Fruit fly (Drosophila melanogaster) whole organism, adult: ENCODE results near the gene CG15209.

Experiments used
- CG11617 ChIP-seq: fragments of 200-800 bp; sonication (Bioruptor generic); optimal IDR thresholded peaks from 2 replicates; lab custom pipeline; 2017; ENCODE audit warnings: mild to moderate bottlenecking, missing biosample characterization, missing genetic modification reagents, missing genetic modification characterization
- CG12768 ChIP-seq: fragments of 200-800 bp; sonication (Bioruptor generic); optimal IDR thresholded peaks from 2 replicates; lab custom pipeline; 2017; ENCODE audit warnings: missing biosample characterization, missing genetic modification characterization, mild to moderate bottlenecking, moderate library complexity, missing genetic modification reagents
- CG14711 ChIP-seq: fragments of 200-800 bp; sonication (Bioruptor generic); optimal IDR thresholded peaks from 2 replicates; lab custom pipeline; 2018; ENCODE audit warnings: missing biosample characterization, mild to moderate bottlenecking, missing genetic modification characterization, moderate library complexity
- CG1620 ChIP-seq: fragments of 200-800 bp; sonication (Bioruptor generic); optimal IDR thresholded peaks from 2 replicates; lab custom pipeline; 2016; ENCODE audit warnings: missing biosample characterization, missing genetic modification characterization
- CG33017 ChIP-seq: fragments of 200-800 bp; sonication (Bioruptor generic); optimal IDR thresholded peaks from 2 replicates; lab custom pipeline; 2018; ENCODE audit warnings: missing biosample characterization, mild to moderate bottlenecking, missing genetic modification characterization, moderate library complexity
- CG5204 ChIP-seq: fragments of 200-800 bp; sonication (Bioruptor generic); optimal IDR thresholded peaks from 2 replicates; lab custom pipeline; 2016; ENCODE audit warnings: missing biosample characterization, missing genetic modification characterization
- CG7045 ChIP-seq: fragments of 200-800 bp; sonication (Bioruptor generic); optimal IDR thresholded peaks from 2 replicates; lab custom pipeline; 2017; ENCODE audit warnings: missing biosample characterization, mild to moderate bottlenecking, missing genetic modification characterization
- CG7101 ChIP-seq: fragments of 200-800 bp; sonication (Bioruptor generic); optimal IDR thresholded peaks from 2 replicates; lab custom pipeline; 2018; ENCODE audit warnings: missing biosample characterization, mild to moderate bottlenecking, missing genetic modification characterization, moderate library complexity
- Clk ChIP-seq: fragments of 200-800 bp; sonication (Bioruptor generic); optimal IDR thresholded peaks from 2 replicates; lab custom pipeline; 2017; ENCODE audit warnings: missing biosample characterization, missing genetic modification characterization
- Crg-1 ChIP-seq: fragments of 200-800 bp; sonication (Bioruptor generic); optimal IDR thresholded peaks from 2 replicates; lab custom pipeline; 2016; ENCODE audit warnings: missing biosample characterization, missing genetic modification characterization
- Hr96 ChIP-seq: fragments of 200-800 bp; sonication (Bioruptor generic); optimal IDR thresholded peaks from 2 replicates; lab custom pipeline; 2016; ENCODE audit warnings: missing biosample characterization, missing genetic modification characterization
- Mnt ChIP-seq: fragments of 200-800 bp; sonication (Bioruptor generic); optimal IDR thresholded peaks from 2 replicates; lab custom pipeline; 2016; ENCODE audit warnings: missing biosample characterization, mild to moderate bottlenecking, missing genetic modification characterization
- bab1 ChIP-seq: fragments of 200-800 bp; sonication (Bioruptor generic); optimal IDR thresholded peaks from 3 replicates; lab custom pipeline; 2019; ENCODE audit warnings: missing biosample characterization, mild to moderate bottlenecking, missing genetic modification characterization, moderate library complexity
- cic ChIP-seq: fragments of 200-800 bp; sonication (Bioruptor generic); optimal IDR thresholded peaks from 2 replicates; lab custom pipeline; 2017; ENCODE audit warnings: missing biosample characterization, mild to moderate bottlenecking, missing genetic modification characterization, moderate library complexity
- cnc ChIP-seq, 2 experiments: fragments of >200 bp; optimal IDR thresholded peaks; 2 replicates each; lab custom pipeline; 2017
- kay ChIP-seq: fragments of 200-800 bp; sonication (Bioruptor generic); peaks from one replicate; lab custom pipeline; 2016; ENCODE audit warnings: missing biosample characterization, missing genetic modification characterization, borderline replicate concordance
- ovo ChIP-seq: fragments of 200-800 bp; sonication (Bioruptor generic); optimal IDR thresholded peaks from 2 replicates; lab custom pipeline; 2016; ENCODE audit warnings: missing biosample characterization, missing genetic modification characterization
- pad ChIP-seq: fragments of 200-800 bp; sonication (Bioruptor generic); optimal IDR thresholded peaks from 3 replicates; lab custom pipeline; 2017; ENCODE audit warnings: missing biosample characterization, missing genetic modification characterization, mild to moderate bottlenecking, moderate library complexity, missing genetic modification reagents
- tj ChIP-seq: fragments of 200-800 bp; sonication (Bioruptor generic); optimal IDR thresholded peaks from 3 replicates; lab custom pipeline; 2017; ENCODE audit warnings: missing biosample characterization, mild to moderate bottlenecking, missing genetic modification characterization, moderate library complexity
- toe ChIP-seq: fragments of 200-800 bp; sonication (Bioruptor generic); optimal IDR thresholded peaks from 2 replicates; lab custom pipeline; 2016; ENCODE audit warnings: missing biosample characterization, missing genetic modification characterization

The CG15209 gene

dm6 chrX:10847447-10847846 is 5.4 kb downstream of the CG15209 start:
- TF ChIP-seq CG7045 (GFP tag; lab: Kevin White, UChicago), result no peak
- TF ChIP-seq CG11617 (GFP tag; lab: Kevin White, UChicago), result no peak
- TF ChIP-seq ovo (GFP tag; lab: Kevin White, UChicago), result no peak
- TF ChIP-seq kay (GFP tag; lab: Kevin White, UChicago), result no peak
- TF ChIP-seq Crg-1 (GFP tag; lab: Kevin White, UChicago), result no peak
- TF ChIP-seq CG5204 (GFP tag; lab: Kevin White, UChicago), result no peak
- no peak for TF ChIP-seq pad (GFP tag; lab: Kevin White, UChicago)
- no peak for TF ChIP-seq cic
- TF ChIP-seq CG7101 (tag; lab: Kevin White, UChicago), result no peak
- no peak for TF ChIP-seq Mnt (GFP tag; lab: Kevin White, UChicago)
- no peak for TF ChIP-seq tj (GFP tag; lab: Kevin White, UChicago)

- TF ChIP-seq ovo (GFP tag; lab: Kevin White, UChicago), result no peak
- no peak for TF ChIP-seq CG5204 (GFP tag; lab: Kevin White, UChicago)
- peak; percentile 53 for TF ChIP-seq bab1 (GFP tag; lab: Kevin White, UChicago)
- TF ChIP-seq CG14711 (tag; lab: Kevin White, UChicago), result peak; percentile 15
- TF ChIP-seq tj (GFP tag; lab: Kevin White, UChicago), result peak; percentile 10
- no peak for TF ChIP-seq CG12768 (GFP tag; lab: Kevin White, UChicago)
- no peak for TF ChIP-seq CG11617 (GFP tag; lab: Kevin White, UChicago)
- TF ChIP-seq Clk, result no peak
- TF ChIP-seq CG1620 (GFP tag; lab: Kevin White, UChicago), result no peak
- TF ChIP-seq Mnt (GFP tag; lab: Kevin White, UChicago), result peak; percentile 34
Measured at dm6 chrX:10848565-10848964, 6.6 kb downstream of the CG15209 start, which contains the start of gene CG2202. TSS of gene CG2202 (plus strand) at chrX:10848757.

DNA sequence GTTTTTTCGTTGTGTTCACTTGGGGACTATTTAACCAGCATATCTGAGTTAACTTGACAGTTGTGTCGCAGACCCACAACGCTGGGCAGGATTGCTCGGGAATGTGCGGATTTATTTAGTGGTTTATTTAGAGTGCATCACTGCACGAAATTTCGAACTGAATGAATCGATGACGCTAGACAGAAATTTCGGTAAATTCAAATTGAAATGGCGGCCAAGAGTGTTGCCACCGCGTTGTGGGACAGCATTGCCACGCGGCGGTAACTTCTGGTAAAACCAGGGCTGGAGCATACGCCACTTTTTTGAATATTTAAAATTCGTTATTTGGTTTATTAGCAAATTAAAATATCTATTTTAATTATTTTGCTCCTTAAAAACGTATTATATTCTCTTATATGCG is 12.7 kb downstream of the CG15209 start, which contains the start of gene feo:
TSS of gene feo (minus strand) at position 184 of the 400 bp plus-strand sequence.
- peak; percentile 3 for TF ChIP-seq CG7101 (tag; lab: Kevin White, UChicago)
- peak; percentile 14 for TF ChIP-seq Mnt (GFP tag; lab: Kevin White, UChicago)
- TF ChIP-seq CG14711 (tag; lab: Kevin White, UChicago), result peak; percentile 51
- TF ChIP-seq CG12768 (GFP tag; lab: Kevin White, UChicago), result no peak
- peak; percentile 35 for TF ChIP-seq ovo (GFP tag; lab: Kevin White, UChicago)
- TF ChIP-seq bab1 (GFP tag; lab: Kevin White, UChicago), result peak; percentile 39

- TF ChIP-seq CG1620 (GFP tag; lab: Kevin White, UChicago), result peak; percentile 84
- no peak for TF ChIP-seq CG12768 (GFP tag; lab: Kevin White, UChicago)
- peak; percentile 60 for TF ChIP-seq Crg-1 (GFP tag; lab: Kevin White, UChicago)
- TF ChIP-seq ovo (GFP tag; lab: Kevin White, UChicago), result peak; percentile 92
- peak; percentile 5 for TF ChIP-seq CG11617 (GFP tag; lab: Kevin White, UChicago)
- peak; percentile 61 for TF ChIP-seq CG14711 (tag; lab: Kevin White, UChicago)
- TF ChIP-seq cnc (optimal IDR thresholded peaks at IDR 0.05; lab: Kevin White, UChicago), result no peak
- TF ChIP-seq CG7045 (GFP tag; lab: Kevin White, UChicago), result no peak
- peak; percentile 63 for TF ChIP-seq Mnt (GFP tag; lab: Kevin White, UChicago)
- peak; percentile 73 for TF ChIP-seq bab1 (GFP tag; lab: Kevin White, UChicago)
- TF ChIP-seq CG7101 (tag; lab: Kevin White, UChicago), result peak; percentile 77
- TF ChIP-seq Hr96 (GFP tag; lab: Kevin White, UChicago), result no peak
- TF ChIP-seq CG5204 (GFP tag; lab: Kevin White, UChicago), result no peak
- peak; percentile 43 for TF ChIP-seq pad (GFP tag; lab: Kevin White, UChicago)
- TF ChIP-seq tj (GFP tag; lab: Kevin White, UChicago), result peak; percentile 35
- no peak for TF ChIP-seq Clk
- TF ChIP-seq CG33017 (tag; lab: Kevin White, UChicago), result no peak
- TF ChIP-seq cic, result no peak
- TF ChIP-seq kay (GFP tag; lab: Kevin White, UChicago), result no peak
- peak; percentile 75 for TF ChIP-seq toe (GFP tag; lab: Kevin White, UChicago)
Measured at dm6 chrX:10857376-10857775, 15.4 kb downstream of the CG15209 start, which contains the start of the genes sofe and CG2186. TSS of gene sofe (minus strand) at chrX:10857413. TSS of gene CG2186 (plus strand) at chrX:10857655.

DNA sequence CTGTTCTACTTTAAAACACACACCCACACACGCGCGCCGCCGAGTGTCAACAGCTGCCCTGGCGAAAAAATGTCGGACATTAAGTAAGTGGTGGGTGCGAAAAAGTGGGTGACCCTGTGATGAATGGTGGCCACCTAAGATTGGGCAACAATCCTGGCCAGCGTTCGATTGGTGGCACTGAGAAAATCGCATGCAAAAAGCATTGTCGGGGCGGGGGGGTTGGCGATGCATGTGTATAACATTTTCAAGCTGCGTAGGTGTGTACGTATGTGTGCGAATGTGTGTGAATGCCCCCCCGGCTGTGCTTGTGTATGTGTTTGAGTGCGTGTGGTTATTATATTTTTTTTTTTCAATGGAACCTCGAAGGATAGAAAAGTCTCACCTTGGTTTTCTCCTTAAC is 15.8 kb downstream of the CG15209 start:
- TF ChIP-seq CG11617 (GFP tag; lab: Kevin White, UChicago) (no peak), cnc (optimal IDR thresholded peaks at IDR 0.05; lab: Kevin White, UChicago) (no peak), Mnt (GFP tag; lab: Kevin White, UChicago) (peak; percentile 62), tj (GFP tag; lab: Kevin White, UChicago) (no peak), bab1 (GFP tag; lab: Kevin White, UChicago) (no peak)

DNA sequence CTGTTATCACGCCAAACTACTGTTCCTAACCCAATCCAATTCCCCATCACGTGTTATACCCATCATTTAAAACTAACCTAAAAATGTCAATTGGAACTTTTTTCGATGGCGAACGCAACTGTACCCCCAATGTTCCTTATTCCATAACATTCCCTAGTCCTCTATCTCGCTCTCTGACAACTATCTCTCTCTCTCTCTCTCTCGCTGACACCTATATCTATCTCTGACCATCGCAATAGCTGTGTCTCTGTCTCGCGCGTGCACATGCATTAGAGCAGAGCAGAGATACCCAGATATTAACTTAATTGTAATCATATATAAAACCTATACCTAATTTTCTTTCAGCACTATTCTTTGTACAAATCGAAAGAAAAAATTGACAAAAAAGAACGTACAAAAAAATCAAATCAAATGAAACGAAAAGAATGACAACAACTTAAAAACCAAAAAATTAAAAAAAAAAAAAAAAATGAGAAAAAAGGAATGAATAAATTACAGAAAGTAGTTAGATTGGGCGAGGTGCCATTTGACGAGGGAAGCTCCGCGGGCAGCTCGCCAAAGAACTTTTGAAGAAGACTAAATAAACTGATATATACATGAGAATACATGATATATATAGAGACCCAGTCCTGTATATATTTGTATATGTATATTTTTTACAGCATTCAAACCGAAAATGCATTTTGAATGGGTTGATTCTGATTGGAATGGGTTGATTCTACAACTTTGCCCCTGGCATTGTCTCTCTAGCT is 23.8 kb downstream of the CG15209 start:
- peak; percentile 78 for TF ChIP-seq kay (GFP tag; lab: Kevin White, UChicago)
- TF ChIP-seq pad (GFP tag; lab: Kevin White, UChicago), result no peak
